Fruit fly (Drosophila melanogaster) whole organism, embryonic: Measurements from ENCODE around the gene sesB.
A peak's percentile ranks its signal among the peaks of the same experiment; 100 is the strongest.

Source experiments
- Atf6 ChIP-seq: fragments of 200-800 bp; sonication (Bioruptor generic); IDR thresholded peaks from 2 replicates; pipeline ENCODE4 v1.3.6; 2022; ENCODE audit warnings: missing biosample characterization, missing genetic modification characterization
- Bdp1 ChIP-seq: fragments of 200-800 bp; sonication (Bioruptor generic); optimal IDR thresholded peaks from 3 replicates; lab custom pipeline; 2016; ENCODE audit warnings: missing biosample characterization, missing genetic modification characterization
- Bteb2 ChIP-seq: fragments of 200-800 bp; sonication (Bioruptor generic); optimal IDR thresholded peaks from 2 replicates; lab custom pipeline; 2016; ENCODE audit warnings: missing biosample characterization, missing genetic modification characterization
- CG11723 ChIP-seq: fragments of 200-800 bp; sonication (Bioruptor generic); optimal IDR thresholded peaks from 2 replicates; lab custom pipeline; 2017; ENCODE audit warnings: missing biosample characterization, mild to moderate bottlenecking, missing genetic modification characterization
- CG12659 ChIP-seq: fragments of 200-800 bp; sonication (Bioruptor generic); optimal IDR thresholded peaks from 3 replicates; lab custom pipeline; 2017; ENCODE audit warnings: mild to moderate bottlenecking, missing biosample characterization, missing genetic modification reagents, missing genetic modification characterization
- CG15479 ChIP-seq: fragments of 200-800 bp; sonication (Bioruptor generic); optimal IDR thresholded peaks from 3 replicates; lab custom pipeline; 2019; ENCODE audit warnings: missing biosample characterization, mild to moderate bottlenecking, missing genetic modification characterization, moderate library complexity
- CG30403 ChIP-seq: fragments of 200-800 bp; sonication (Bioruptor generic); optimal IDR thresholded peaks from 3 replicates; lab custom pipeline; 2016; ENCODE audit warnings: missing biosample characterization, missing genetic modification characterization
- CG31388 ChIP-seq: fragments of 200-800 bp; sonication (Bioruptor generic); optimal IDR thresholded peaks from 2 replicates; lab custom pipeline; 2016; ENCODE audit warnings: missing biosample characterization, missing genetic modification characterization
- CG34224 ChIP-seq: fragments of 200-800 bp; sonication (Bioruptor generic); IDR thresholded peaks from 3 replicates; pipeline ENCODE4 v1.3.6; 2022; ENCODE audit warnings: missing biosample characterization, missing genetic modification characterization; ENCODE audit not compliant: partially characterized antibody
- CG4360 ChIP-seq: fragments of 200-800 bp; sonication (Bioruptor generic); IDR thresholded peaks from 2 replicates; pipeline ENCODE4 v1.3.6; 2022; ENCODE audit warnings: missing biosample characterization, missing genetic modification characterization
- CG9932 ChIP-seq: fragments of 200-800 bp; sonication (Bioruptor generic); IDR thresholded peaks from 2 replicates; pipeline ENCODE4 v1.3.6; 2022; ENCODE audit warnings: missing biosample characterization, missing genetic modification characterization
- Dfd ChIP-seq, 2 experiments: fragments of >200 bp; optimal IDR thresholded peaks; 2 replicates each; lab custom pipeline; 2017; ENCODE audit warnings: missing biosample characterization in 2 of 2, missing genetic modification characterization in 2 of 2
- Drgx ChIP-seq: fragments of 200-800 bp; sonication (Bioruptor generic); IDR thresholded peaks from 2 replicates; pipeline ENCODE4 v1.3.6; 2022; ENCODE audit warnings: missing biosample characterization, missing genetic modification characterization
- E2f1 ChIP-seq: fragments of 200-800 bp; sonication (Bioruptor generic); IDR thresholded peaks from 2 replicates; pipeline ENCODE4 v1.3.6; 2022; ENCODE audit warnings: missing biosample characterization, missing genetic modification characterization
- H2.0 ChIP-seq: fragments of 200-800 bp; sonication (Bioruptor generic); IDR thresholded peaks from 2 replicates; pipeline ENCODE4 v1.3.6; 2022; ENCODE audit warnings: missing biosample characterization, missing genetic modification characterization
- HLHmδ ChIP-seq: fragments of 200-800 bp; sonication (Bioruptor generic); optimal IDR thresholded peaks from 2 replicates; lab custom pipeline; 2018; ENCODE audit warnings: missing biosample characterization, mild to moderate bottlenecking, missing genetic modification characterization, moderate library complexity
- Med ChIP-seq: fragments of 200-800 bp; sonication (Bioruptor generic); peaks from one replicate; lab custom pipeline; 2016; ENCODE audit warnings: missing biosample characterization, missing genetic modification characterization, mild to moderate bottlenecking, inconsistent platforms, moderate library complexity
- Pdp1 ChIP-seq, 2 experiments: fragments of 200-800 bp; sonication (Bioruptor generic); optimal IDR thresholded peaks; 3 replicates each; lab custom pipeline; 2016; ENCODE audit warnings: missing biosample characterization in 2 of 2, missing genetic modification characterization in 2 of 2, mild to moderate bottlenecking in 1 of 2, moderate library complexity in 1 of 2
- Rfx ChIP-seq: fragments of 200-800 bp; sonication (Bioruptor generic); IDR thresholded peaks from 2 replicates; pipeline ENCODE4 v1.3.6; 2022; ENCODE audit warnings: missing biosample characterization, missing genetic modification characterization
- TFAM ChIP-seq: fragments of 200-800 bp; sonication (Bioruptor generic); optimal IDR thresholded peaks from 2 replicates; lab custom pipeline; 2017; ENCODE audit warnings: missing biosample characterization, missing genetic modification characterization, inconsistent platforms
- Trl ChIP-seq, 3 experiments: fragments of >200 bp in 2 of 3; fragments of 200-800 bp in 1 of 3; sonication (Bioruptor generic) in 1 of 3; optimal IDR thresholded peaks; 2 replicates in 1 of 3; 3 replicates in 2 of 3; lab custom pipeline; 2016 to 2017; ENCODE audit warnings: missing biosample characterization in 1 of 3, missing genetic modification characterization in 1 of 3
- aop ChIP-seq: fragments of 200-800 bp; sonication (Bioruptor generic); IDR thresholded peaks from 2 replicates; pipeline ENCODE4 v1.3.6; 2022; ENCODE audit warnings: missing biosample characterization, missing genetic modification characterization
- bcd ChIP-seq: fragments of 200-800 bp; sonication (Bioruptor generic); optimal IDR thresholded peaks from 2 replicates; lab custom pipeline; 2017; ENCODE audit warnings: missing biosample characterization, mild to moderate bottlenecking, missing genetic modification characterization
- bigmax ChIP-seq: fragments of 200-800 bp; sonication (Bioruptor generic); optimal IDR thresholded peaks from 2 replicates; lab custom pipeline; 2018; ENCODE audit warnings: missing biosample characterization, mild to moderate bottlenecking, missing genetic modification characterization
- bsh ChIP-seq, 2 experiments: fragments of 200-800 bp; sonication (Bioruptor generic); optimal IDR thresholded peaks; 2 replicates each; lab custom pipeline; 2017 to 2018; ENCODE audit warnings: mild to moderate bottlenecking in 2 of 2, missing biosample characterization in 2 of 2, missing genetic modification characterization in 2 of 2, moderate library complexity in 1 of 2
- corto ChIP-seq: fragments of 200-800 bp; sonication (Bioruptor generic); optimal IDR thresholded peaks from 2 replicates; lab custom pipeline; 2016; ENCODE audit warnings: missing biosample characterization, mild to moderate bottlenecking, missing genetic modification characterization, moderate library complexity
- crol ChIP-seq: fragments of 200-800 bp; sonication (Bioruptor generic); IDR thresholded peaks from 2 replicates; pipeline ENCODE4 v1.3.6; 2022; ENCODE audit warnings: missing biosample characterization, missing genetic modification characterization
- dati ChIP-seq: fragments of 200-800 bp; sonication (Bioruptor generic); IDR thresholded peaks from 2 replicates; pipeline ENCODE4 v1.3.6; 2022; ENCODE audit warnings: missing biosample characterization, missing genetic modification characterization
- gcm ChIP-seq: fragments of 200-800 bp; sonication (Bioruptor generic); optimal IDR thresholded peaks from 2 replicates; lab custom pipeline; 2019; ENCODE audit warnings: missing biosample characterization, mild to moderate bottlenecking, missing genetic modification characterization, moderate library complexity
- gt ChIP-seq: fragments of 200-800 bp; sonication (Bioruptor generic); IDR thresholded peaks from 2 replicates; pipeline ENCODE4 v1.3.6; 2022; ENCODE audit warnings: missing biosample characterization, missing genetic modification characterization
- mirr ChIP-seq: fragments of 200-800 bp; sonication (Bioruptor generic); optimal IDR thresholded peaks from 3 replicates; lab custom pipeline; 2018; ENCODE audit warnings: missing biosample characterization, mild to moderate bottlenecking, missing genetic modification characterization
- nau ChIP-seq: fragments of 200-800 bp; sonication (Bioruptor generic); optimal IDR thresholded peaks from 3 replicates; lab custom pipeline; 2017; ENCODE audit warnings: missing biosample characterization, mild to moderate bottlenecking, missing genetic modification characterization, missing genetic modification reagents
- nmo ChIP-seq: fragments of 200-800 bp; sonication (Bioruptor generic); optimal IDR thresholded peaks from 2 replicates; lab custom pipeline; 2018; ENCODE audit warnings: missing biosample characterization, mild to moderate bottlenecking, missing genetic modification characterization, moderate library complexity
- nom ChIP-seq: fragments of 200-800 bp; sonication (Bioruptor generic); optimal IDR thresholded peaks from 2 replicates; lab custom pipeline; 2017; ENCODE audit warnings: missing biosample characterization, missing genetic modification characterization, mild to moderate bottlenecking, moderate library complexity, missing genetic modification reagents
- pros ChIP-seq: fragments of 200-800 bp; sonication (Bioruptor generic); optimal IDR thresholded peaks from 3 replicates; lab custom pipeline; 2019; ENCODE audit warnings: missing biosample characterization, mild to moderate bottlenecking, missing genetic modification characterization, moderate library complexity
- psq ChIP-seq: fragments of 200-800 bp; sonication (Bioruptor generic); optimal IDR thresholded peaks from 2 replicates; lab custom pipeline; 2017; ENCODE audit warnings: missing biosample characterization, missing genetic modification characterization
- salm ChIP-seq: fragments of 200-800 bp; sonication (Bioruptor generic); optimal IDR thresholded peaks from 2 replicates; lab custom pipeline; 2018; ENCODE audit warnings: missing biosample characterization, mild to moderate bottlenecking, missing genetic modification characterization
- sqz ChIP-seq: fragments of 200-800 bp; sonication (Bioruptor generic); optimal IDR thresholded peaks from 3 replicates; lab custom pipeline; 2018; ENCODE audit warnings: missing biosample characterization, mild to moderate bottlenecking, missing genetic modification characterization
- tll ChIP-seq, 2 experiments: fragments of 200-800 bp in 1 of 2; fragments of >200 bp in 1 of 2; sonication (Bioruptor generic) in 1 of 2; optimal IDR thresholded peaks; 2 replicates each; lab custom pipeline; 2017 to 2019; ENCODE audit warnings: missing biosample characterization in 2 of 2, missing genetic modification characterization in 2 of 2, mild to moderate bottlenecking in 1 of 2, moderate library complexity in 1 of 2
- tx ChIP-seq: fragments of 200-800 bp; sonication (Bioruptor generic); optimal IDR thresholded peaks from 2 replicates; lab custom pipeline; 2016; ENCODE audit warnings: missing biosample characterization, missing genetic modification characterization
- unc-4 ChIP-seq: fragments of 200-800 bp; sonication (Bioruptor generic); IDR thresholded peaks from 2 replicates; pipeline ENCODE4 v1.3.6; 2022; ENCODE audit warnings: missing biosample characterization, missing genetic modification characterization; ENCODE audit not compliant: partially characterized antibody
- zen ChIP-seq: fragments of 200-800 bp; sonication (Bioruptor generic); optimal IDR thresholded peaks from 3 replicates; lab custom pipeline; 2018; ENCODE audit warnings: missing biosample characterization, mild to moderate bottlenecking, missing genetic modification characterization, moderate library complexity

The sesB gene

dm6 chrX:10744315-10744767 lies 42.4 kb downstream of the sesB start, which contains the start of gene ras (continued):
- TF ChIP-seq nmo (GFP tag; lab: Kevin White, UChicago): no peak
- peak; percentile 84 for TF ChIP-seq Med
- TF ChIP-seq bigmax (GFP tag; lab: Kevin White, UChicago): no peak
- no peak for TF ChIP-seq CG34224 (GFP tag; lab: Robert Waterston, UW)
- TF ChIP-seq Bdp1 (GFP tag; lab: Kevin White, UChicago): no peak
- no peak for TF ChIP-seq Bteb2
- TF ChIP-seq tx (GFP tag; lab: Kevin White, UChicago): no peak

- no peak for TF ChIP-seq gcm (GFP tag; lab: Kevin White, UChicago)
- TF ChIP-seq CG4360 (GFP tag; lab: Robert Waterston, UW): peak; percentile 91
- TF ChIP-seq H2.0 (GFP tag; lab: Robert Waterston, UW): no peak
- TF ChIP-seq sqz (GFP tag; lab: Kevin White, UChicago): peak; percentile 23
- no peak for TF ChIP-seq zen (tag; lab: Kevin White, UChicago)
- no peak for TF ChIP-seq CG9932 (GFP tag; lab: Robert Waterston, UW)
- TF ChIP-seq, all 482 proteins: peak for 2
Observed at dm6 chrX:10743825-10744224, 42.9 kb downstream of the sesB start.

DNA sequence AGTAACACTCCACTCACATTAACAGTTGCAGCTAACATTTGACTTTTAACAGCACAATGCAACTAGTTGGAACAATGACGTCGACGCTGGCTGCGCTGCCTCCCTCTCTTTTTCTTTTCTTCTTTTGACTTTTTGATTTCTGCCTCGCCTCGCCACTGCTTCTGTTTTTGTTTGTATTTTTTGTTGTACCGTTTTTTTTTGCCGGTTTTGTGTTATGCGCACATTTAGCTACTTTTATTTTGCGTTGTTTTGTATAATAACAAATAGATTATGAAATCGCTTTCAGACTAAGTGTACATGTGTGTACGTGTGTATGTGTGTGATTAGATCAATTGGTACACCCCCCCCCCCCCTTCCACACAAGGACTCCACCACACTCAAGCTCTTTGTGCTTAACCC lies 44.2 kb downstream of the sesB start:
- peak; percentile 43; the same call in 1 of the 2 replicates for TF ChIP-seq crol (GFP tag; lab: Robert Waterston, UW)
- TF ChIP-seq HLHmδ (GFP tag; lab: Kevin White, UChicago): no peak
- TF ChIP-seq Dfd (GFP tag; optimal IDR thresholded peaks at IDR 0.05; lab: Kevin White, UChicago): no peak
- no peak for TF ChIP-seq TFAM
- TF ChIP-seq psq (GFP tag; lab: Kevin White, UChicago): peak; percentile 27
- TF ChIP-seq sqz (GFP tag; lab: Kevin White, UChicago): peak; percentile 6
- no peak for TF ChIP-seq CG31388 (GFP tag; lab: Kevin White, UChicago)
- peak; percentile 51 for TF ChIP-seq nom (GFP tag; lab: Kevin White, UChicago)
- peak in 1 of 2 experiments; percentile 44 for TF ChIP-seq Pdp1 (GFP tag; optimal IDR thresholded peaks at IDR 0.05; lab: Kevin White, UChicago)
- no peak for TF ChIP-seq mirr (GFP tag; lab: Kevin White, UChicago)
- TF ChIP-seq tll (GFP tag; optimal IDR thresholded peaks at IDR 0.05; lab: Kevin White, UChicago): peak in 1 of 2 experiments; percentile 67
- no peak for TF ChIP-seq unc-4 (GFP tag; lab: Robert Waterston, UW)
- TF ChIP-seq CG30403 (GFP tag; lab: Kevin White, UChicago): no peak
- TF ChIP-seq Med: peak; percentile 68

dm6 chrX:10741754-10742577 lies 44.8 kb downstream of the sesB start:
- peak; percentile 70 for TF ChIP-seq gcm (GFP tag; lab: Kevin White, UChicago)
- no peak for TF ChIP-seq nau (GFP tag; lab: Kevin White, UChicago)
- TF ChIP-seq Drgx (GFP tag; lab: Robert Waterston, UW): peak; percentile 46; the same call in 1 of the 2 replicates
- TF ChIP-seq bsh (GFP tag; optimal IDR thresholded peaks at IDR 0.05; lab: Kevin White, UChicago): peak in 1 of 2 experiments; percentile 70
- no peak for TF ChIP-seq Rfx (GFP tag; lab: Robert Waterston, UW)
- TF ChIP-seq bcd (GFP tag; lab: Kevin White, UChicago): no peak
- TF ChIP-seq Trl (optimal IDR thresholded peaks at IDR 0.05; lab: Kevin White, UChicago): peak; percentile 10 to 51
- no peak for TF ChIP-seq Trl (GFP tag; optimal IDR thresholded peaks at IDR 0.05; lab: Kevin White, UChicago)
- peak; percentile 2 for TF ChIP-seq psq (GFP tag; lab: Kevin White, UChicago)
- peak; percentile 85 for TF ChIP-seq sqz (GFP tag; lab: Kevin White, UChicago)
- TF ChIP-seq crol (GFP tag; lab: Robert Waterston, UW): 0 out of 2 replicates have a peak, but pooled peaks have one; percentile 34
- no peak for TF ChIP-seq Atf6 (GFP tag; lab: Robert Waterston, UW)
- TF ChIP-seq CG12659 (GFP tag; lab: Kevin White, UChicago): no peak
- TF ChIP-seq pros (GFP tag; lab: Kevin White, UChicago): peak; percentile 18
- no peak for TF ChIP-seq E2f1
- peak; percentile 58 for TF ChIP-seq CG15479 (GFP tag; lab: Kevin White, UChicago)
- TF ChIP-seq corto (GFP tag; lab: Kevin White, UChicago): peak; percentile 16
- no peak for TF ChIP-seq gt (GFP tag; lab: Robert Waterston, UW)
- no peak for TF ChIP-seq salm
- TF ChIP-seq CG11723 (GFP tag; lab: Kevin White, UChicago): no peak
- no peak for TF ChIP-seq aop (GFP tag; lab: Robert Waterston, UW)
- no peak for TF ChIP-seq dati (GFP tag; lab: Robert Waterston, UW)
